Worm (Caenorhabditis elegans) whole organism, late embryonic: ENCODE measurements around the gene F29B9.5.

Source experiments
- F13H6.1 ChIP-seq: sonication (generic microtip); optimal IDR thresholded peaks from 2 replicates; lab custom pipeline; 2016; ENCODE audit warnings: missing genetic modification characterization, missing compliant biosample characterization
- ahr-1 ChIP-seq: sonication (generic microtip); optimal IDR thresholded peaks from 2 replicates; lab custom pipeline; 2016; ENCODE audit warnings: missing genetic modification characterization, missing compliant biosample characterization
- gmeb-2 ChIP-seq: sonication (generic microtip); optimal IDR thresholded peaks from 2 replicates; lab custom pipeline; 2016; ENCODE audit warnings: missing genetic modification characterization, inconsistent platforms, missing compliant biosample characterization
- nfya-1 ChIP-seq: sonication (generic microtip); optimal IDR thresholded peaks from 2 replicates; lab custom pipeline; 2017; ENCODE audit warnings: missing genetic modification characterization, mild to moderate bottlenecking, missing compliant biosample characterization, antibody characterized with exemption, moderate library complexity
- pha-4 ChIP-seq: fragments of 150-350 bp; optimal IDR thresholded peaks from 2 replicates; lab custom pipeline; 2018; ENCODE audit warnings: missing biosample characterization, missing genetic modification reagents, missing genetic modification characterization
- unc-3 ChIP-seq, 2 experiments: fragments of 200-800 bp in 1 of 2; sonication (Bioruptor generic) in 1 of 2; sonication (generic microtip) in 1 of 2; conservative IDR thresholded peaks in 1 of 2; optimal IDR thresholded peaks in 1 of 2; 2 replicates each; pipeline versions ENCODE4 v1.3.6 to Lab custom; 2016 to 2022; ENCODE audit warnings: missing compliant biosample characterization in 2 of 2, missing genetic modification characterization in 2 of 2, missing genetic modification reagents in 1 of 2

DNA sequence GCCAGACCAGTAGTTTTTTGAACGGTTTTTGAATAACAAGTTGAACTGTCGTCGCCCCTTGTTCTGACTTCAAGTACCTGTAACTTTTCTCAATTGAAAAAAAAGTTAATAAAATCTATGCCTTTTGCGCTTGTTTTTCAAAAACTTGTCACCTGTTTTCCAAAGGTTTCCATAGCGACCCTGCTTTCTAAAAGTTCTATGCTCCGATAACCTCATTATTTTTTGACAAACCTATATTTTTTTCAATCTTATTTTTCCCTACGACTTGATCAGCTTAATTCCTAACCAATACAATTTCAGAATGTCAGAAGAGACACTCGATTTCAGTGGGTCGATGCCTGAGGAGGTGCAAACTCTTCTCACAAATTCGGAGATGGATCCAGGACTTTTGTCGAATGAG is 4.8 kb upstream of the F29B9.5 start, which contains the start of gene F29B9.8:
- no peak for TF ChIP-seq nfya-1 (tag; lab: Kevin White, UChicago)
- no peak for TF ChIP-seq gmeb-2 (tag; lab: Kevin White, UChicago)
- TF ChIP-seq pha-4 (tag; lab: Kevin White, UChicago) = no peak
- no peak for TF ChIP-seq ahr-1
- no peak for TF ChIP-seq F13H6.1
- TF ChIP-seq unc-3 (GFP tag; conservative IDR thresholded peaks at IDR 0.05; lab: Robert Waterston, UW) = no peak
- no peak for TF ChIP-seq unc-3 (tag; optimal IDR thresholded peaks at IDR 0.05; lab: Kevin White, UChicago)
